Worm (Caenorhabditis elegans) whole organism, L2 larva: Measurements from ENCODE around the gene grl-15.

ENCODE experiments used
- aly-2 ChIP-seq: fragments of 150-350 bp; optimal IDR thresholded peaks from 2 replicates; lab custom pipeline; 2014; ENCODE audit warnings: missing biosample characterization, missing genetic modification characterization
- ama-1 ChIP-seq: fragments of 150-350 bp; optimal IDR thresholded peaks from 2 replicates; lab custom pipeline; 2018; ENCODE audit warnings: inconsistent platforms
- ceh-16 ChIP-seq: fragments of 150-350 bp; optimal IDR thresholded peaks from 2 replicates; lab custom pipeline; 2014; ENCODE audit warnings: missing biosample characterization, missing genetic modification characterization
- egl-27 ChIP-seq: sonication (generic microtip); optimal IDR thresholded peaks from 3 replicates; lab custom pipeline; 2017; ENCODE audit warnings: missing biosample characterization, missing genetic modification reagents, missing genetic modification characterization
- fos-1 ChIP-seq: fragments of 150-350 bp; optimal IDR thresholded peaks from 2 replicates; lab custom pipeline; 2014; ENCODE audit warnings: missing biosample characterization, missing genetic modification characterization
- mab-5 ChIP-seq: fragments of 150-350 bp; optimal IDR thresholded peaks from 2 replicates; lab custom pipeline; 2014; ENCODE audit warnings: missing biosample characterization, missing genetic modification characterization
- mdl-1 ChIP-seq, 2 experiments: fragments of 150-350 bp in 1 of 2; sonication (generic microtip) in 1 of 2; optimal IDR thresholded peaks; 2 replicates each; lab custom pipeline; 2017; ENCODE audit warnings: missing biosample characterization in 2 of 2, missing genetic modification characterization in 2 of 2
- nhr-11 ChIP-seq: fragments of 150-350 bp; optimal IDR thresholded peaks from 2 replicates; lab custom pipeline; 2014; ENCODE audit warnings: missing biosample characterization, missing genetic modification characterization
- nhr-12 ChIP-seq: fragments of 150-350 bp; optimal IDR thresholded peaks from 2 replicates; lab custom pipeline; 2014; ENCODE audit warnings: missing biosample characterization, missing genetic modification characterization
- nhr-237 ChIP-seq: fragments of 150-350 bp; optimal IDR thresholded peaks from 2 replicates; lab custom pipeline; 2014; ENCODE audit warnings: missing biosample characterization, missing genetic modification characterization
- nhr-77 ChIP-seq: fragments of 150-350 bp; optimal IDR thresholded peaks from 2 replicates; lab custom pipeline; 2014; ENCODE audit warnings: missing biosample characterization, missing genetic modification characterization
- snpc-4 ChIP-seq: fragments of 150-350 bp; optimal IDR thresholded peaks from 2 replicates; lab custom pipeline; 2014; ENCODE audit warnings: missing biosample characterization, missing genetic modification characterization
- unc-39 ChIP-seq: fragments of 150-350 bp; optimal IDR thresholded peaks from 2 replicates; lab custom pipeline; 2014; ENCODE audit warnings: missing biosample characterization, missing genetic modification characterization

DNA sequence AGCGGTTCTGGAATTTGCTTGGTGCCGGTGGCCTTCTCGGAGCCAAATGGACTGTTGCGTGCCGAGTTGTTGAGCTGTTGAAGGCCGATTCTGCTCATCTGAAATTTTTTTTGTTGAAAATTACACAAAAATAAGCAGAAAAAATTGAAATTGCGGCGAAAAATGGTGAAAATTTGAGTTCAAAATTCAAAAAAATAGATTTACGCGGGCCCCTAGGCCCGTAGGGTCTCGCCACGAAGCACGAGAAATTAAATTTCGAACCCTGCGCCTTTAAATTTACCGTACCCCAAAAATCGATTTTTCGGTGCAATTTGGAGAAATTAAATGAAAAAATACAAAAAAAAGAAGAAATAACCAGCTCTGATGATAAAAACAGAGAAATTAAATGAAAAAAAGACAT is 10.6 kb downstream of the grl-15 start, which contains the start of gene gmn-1:
- TF ChIP-seq nhr-237 (tag; lab: Kevin White, UChicago) (no peak), mdl-1 (tag; optimal IDR thresholded peaks at IDR 0.05; lab: Kevin White, UChicago) (no peak), ceh-16 (no peak), fos-1 (tag; lab: Kevin White, UChicago) (no peak), nhr-77 (tag; lab: Kevin White, UChicago) (no peak), snpc-4 (no peak), ama-1 (no peak), aly-2 (tag; lab: Kevin White, UChicago) (no peak), egl-27 (no peak), mab-5 (tag; lab: Kevin White, UChicago) (no peak), nhr-11 (tag; lab: Kevin White, UChicago) (no peak), unc-39 (no peak), nhr-12 (tag; lab: Kevin White, UChicago) (no peak)
